Worm (Caenorhabditis elegans): Measurements from ENCODE around the gene cyb-2.1.

cyb-2.1 gene

DNA sequence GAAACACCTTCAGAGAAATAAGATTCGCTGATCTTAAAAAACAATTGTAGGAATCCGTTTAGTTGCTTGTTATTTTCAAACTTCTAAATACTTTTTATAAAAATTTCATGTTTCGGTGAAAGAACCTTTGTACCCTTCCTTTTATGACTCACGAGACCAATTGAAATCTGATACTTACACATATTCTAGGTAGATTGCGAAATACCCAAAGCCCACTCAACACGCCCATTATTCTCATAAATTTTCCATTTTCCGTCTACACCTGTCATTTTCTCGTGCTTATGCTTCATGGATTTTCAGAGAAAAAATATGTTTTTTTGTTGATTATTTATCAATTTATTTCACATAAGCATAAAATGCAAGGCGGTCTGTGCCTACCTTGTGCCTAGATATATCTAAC lies 20.6 kb downstream of the cyb-2.1 start:
- TF ChIP-seq nhr-179 (tag; optimal IDR thresholded peaks at IDR 0.05), result no peak
- TF ChIP-seq cebp-1 (GFP tag; IDR thresholded peaks at IDR 0.05), result peak; percentile 76
- peak; percentile 94 for TF ChIP-seq cebp-1 (tag; optimal IDR thresholded peaks at IDR 0.05)
- TF ChIP-seq lin-54 (GFP tag; optimal IDR thresholded peaks at IDR 0.05), result no peak

DNA sequence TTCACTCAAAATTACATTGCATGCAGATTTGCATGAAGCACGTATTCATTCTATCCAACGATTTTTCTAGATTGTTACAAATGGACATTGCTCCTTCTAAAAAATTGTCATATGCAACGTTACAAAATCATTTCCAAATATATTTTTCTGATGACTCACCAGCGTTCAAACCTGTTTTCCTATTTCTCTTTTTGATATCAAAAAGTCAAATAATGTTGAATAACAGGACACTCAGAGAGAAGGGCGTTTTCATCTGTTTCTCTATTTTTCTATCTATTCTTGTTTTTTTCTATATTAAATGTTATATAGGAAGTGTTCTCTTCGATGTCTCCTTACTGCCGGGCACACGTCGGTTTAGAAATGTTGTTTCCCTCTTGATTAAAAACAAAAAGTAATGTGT lies 21.1 kb downstream of the cyb-2.1 start:
- no peak for TF ChIP-seq hlh-26 (GFP tag; conservative IDR thresholded peaks at IDR 0.05)
- no peak for TF ChIP-seq ceh-40 (GFP tag; IDR thresholded peaks at IDR 0.05)
- TF ChIP-seq C17E4.6 (GFP tag; IDR thresholded peaks at IDR 0.05), result no peak
- TF ChIP-seq nhr-80 (tag; optimal IDR thresholded peaks at IDR 0.05), result no peak
- no peak for TF ChIP-seq mxl-1 (tag; optimal IDR thresholded peaks at IDR 0.05)
- no peak for TF ChIP-seq ceh-79 (tag; optimal IDR thresholded peaks at IDR 0.05)
- TF ChIP-seq lag-1 (GFP tag; IDR thresholded peaks at IDR 0.05), result no peak
- TF ChIP-seq F52B5.7 (tag; optimal IDR thresholded peaks at IDR 0.05), result no peak
- TF ChIP-seq egl-18 (GFP tag; IDR thresholded peaks at IDR 0.05), result no peak
- no peak for TF ChIP-seq hsf-1 (GFP tag; IDR thresholded peaks at IDR 0.05)
- TF ChIP-seq hrde-1 (tag; optimal IDR thresholded peaks at IDR 0.05; ENCODE audit: borderline replicate concordance), result no peak
- TF ChIP-seq nfya-2 (GFP tag; IDR thresholded peaks at IDR 0.05), result no peak
- no peak for TF ChIP-seq F49E8.2 (tag; optimal IDR thresholded peaks at IDR 0.05; ENCODE audit: insufficient read depth)
- TF ChIP-seq repo-1 (tag; optimal IDR thresholded peaks at IDR 0.05), result no peak
- TF ChIP-seq F57A8.1 (GFP tag; optimal IDR thresholded peaks at IDR 0.05), result no peak

ce11 chrIV:11008255-11008654 lies 22.5 kb downstream of the cyb-2.1 start:
- no peak for TF ChIP-seq nhr-179 (tag; optimal IDR thresholded peaks at IDR 0.05)
- TF ChIP-seq madf-3 (GFP tag; IDR thresholded peaks at IDR 0.05), result no peak
- TF ChIP-seq cebp-1 (GFP tag; IDR thresholded peaks at IDR 0.05), result no peak
- peak; percentile 31 for TF ChIP-seq cebp-1 (tag; optimal IDR thresholded peaks at IDR 0.05)
- TF ChIP-seq ceh-27 (GFP tag; optimal IDR thresholded peaks at IDR 0.05), result peak; percentile 54

DNA sequence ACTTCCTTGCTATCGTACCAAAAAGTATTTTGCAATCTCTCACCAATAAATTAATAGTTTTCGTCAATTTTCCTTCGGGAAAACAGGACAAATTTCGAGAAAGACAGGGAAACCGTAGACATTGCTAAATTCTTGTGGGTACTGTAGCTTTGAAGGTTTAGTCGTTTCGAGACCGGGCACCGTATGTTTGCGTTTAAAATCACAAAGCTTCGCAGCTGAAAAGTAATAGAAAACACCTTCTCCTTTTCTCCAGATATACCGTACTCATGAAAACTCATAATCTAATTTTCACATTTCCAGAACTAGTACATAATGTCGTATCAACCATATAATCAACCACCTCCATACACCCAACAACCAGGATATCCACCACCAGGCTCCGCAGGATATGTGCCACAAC lies 23.2 kb downstream of the cyb-2.1 start, which contains the start of gene F13H10.6:
F13H10.6 (plus strand) TSS at position 301 of the 400 bp plus-strand sequence.
- TF ChIP-seq tbx-9 (tag; optimal IDR thresholded peaks at IDR 0.05; ENCODE audit: borderline replicate concordance), result no peak
- TF ChIP-seq mcd-1 (GFP tag; IDR thresholded peaks at IDR 0.05), result no peak
- no peak for TF ChIP-seq akir-1 (GFP tag; optimal IDR thresholded peaks at IDR 0.05)
- no peak for TF ChIP-seq aptf-2 (GFP tag; conservative IDR thresholded peaks at IDR 0.05)
- no peak for TF ChIP-seq sea-2 (GFP tag; IDR thresholded peaks at IDR 0.05)
- TF ChIP-seq ceh-40 (GFP tag; IDR thresholded peaks at IDR 0.05), result no peak
- TF ChIP-seq ztf-28 (GFP tag; IDR thresholded peaks at IDR 0.05), result no peak
- TF ChIP-seq ztf-3 (GFP tag; optimal IDR thresholded peaks at IDR 0.05), result no peak
- no peak for TF ChIP-seq somi-1 (GFP tag; optimal IDR thresholded peaks at IDR 0.05)
- no peak for TF ChIP-seq ccch-3 (GFP tag; optimal IDR thresholded peaks at IDR 0.05)
- no peak for TF ChIP-seq madf-8 (GFP tag; conservative IDR thresholded peaks at IDR 0.05)
- no peak for TF ChIP-seq mel-28 (tag; optimal IDR thresholded peaks at IDR 0.05; ENCODE audit: borderline replicate concordance)
- TF ChIP-seq let-607 (tag; optimal IDR thresholded peaks at IDR 0.05), result no peak

- TF ChIP-seq pbrm-1 (GFP tag; IDR thresholded peaks at IDR 0.05), result 0 out of 2 replicates have a peak, but pooled peaks have one; percentile 5
- TF ChIP-seq K12H6.12 (tag; optimal IDR thresholded peaks at IDR 0.05), result no peak
- no peak for TF ChIP-seq C17E4.6 (GFP tag; IDR thresholded peaks at IDR 0.05)
Observed at ce11 chrIV:11009928-11010327, 24.1 kb downstream of the cyb-2.1 start.
